Worm (Caenorhabditis elegans): ENCODE results near the gene Y49F6B.13.

Gene Y49F6B.13

ce11 chrII:3446647-3447046, 24.9 kb downstream of the Y49F6B.13 start, which contains the start of the genes C16C8.20 and gldi-6:
Gene C16C8.20, plus strand, starts transcription at chrII:3446947.
Gene gldi-6, plus strand, starts transcription at chrII:3446947.
- no peak for TF ChIP-seq nhr-10 (tag; optimal IDR thresholded peaks at IDR 0.05)
- TF ChIP-seq mbf-1 (tag; optimal IDR thresholded peaks at IDR 0.05): no peak
- TF ChIP-seq nhr-77 (tag; optimal IDR thresholded peaks at IDR 0.05): no peak
- TF ChIP-seq zag-1 (tag; optimal IDR thresholded peaks at IDR 0.05): no peak
- TF ChIP-seq nhr-11 (tag; optimal IDR thresholded peaks at IDR 0.05): no peak
- no peak for TF ChIP-seq egl-27 (tag; optimal IDR thresholded peaks at IDR 0.05)
- no peak for TF ChIP-seq nhr-129 (tag; optimal IDR thresholded peaks at IDR 0.05)
- no peak for TF ChIP-seq alr-1 (tag; optimal IDR thresholded peaks at IDR 0.05)
- no peak for TF ChIP-seq unc-39 (tag; optimal IDR thresholded peaks at IDR 0.05)
- TF ChIP-seq unc-55 (GFP tag; optimal IDR thresholded peaks at IDR 0.05): no peak

ce11 chrII:3445285-3445806, 26.2 kb downstream of the Y49F6B.13 start, which contains the start of the genes C16C8.5 and C16C8.16:
Gene C16C8.5, minus strand, starts transcription at chrII:3445385.
Gene C16C8.16, plus strand, starts transcription at chrII:3445756.
- TF ChIP-seq peb-1 (tag; optimal IDR thresholded peaks at IDR 0.05) (no peak), lin-11 (tag; optimal IDR thresholded peaks at IDR 0.05) (no peak), nhr-6 (tag; optimal IDR thresholded peaks at IDR 0.05) (no peak), zag-1 (tag; optimal IDR thresholded peaks at IDR 0.05) (no peak), nhr-129 (tag; optimal IDR thresholded peaks at IDR 0.05) (no peak), sem-4 (tag; optimal IDR thresholded peaks at IDR 0.05) (no peak), mab-5 (tag; optimal IDR thresholded peaks at IDR 0.05) (no peak), Y55F3AM.14 (GFP tag; optimal IDR thresholded peaks at IDR 0.05) (no peak), sma-9 (GFP tag; optimal IDR thresholded peaks at IDR 0.05) (no peak), sma-9 (tag; optimal IDR thresholded peaks at IDR 0.05) (no peak), crh-2 (tag; optimal IDR thresholded peaks at IDR 0.05) (no peak), C34F6.9 (tag; optimal IDR thresholded peaks at IDR 0.05) (no peak), R02D3.7 (tag; optimal IDR thresholded peaks at IDR 0.05) (no peak), mbf-1 (tag; optimal IDR thresholded peaks at IDR 0.05) (no peak), nhr-21 (tag; optimal IDR thresholded peaks at IDR 0.05) (no peak), mdl-1 (tag; optimal IDR thresholded peaks at IDR 0.05) (no peak), nhr-25 (tag; optimal IDR thresholded peaks at IDR 0.05) (no peak), blmp-1 (tag; optimal IDR thresholded peaks at IDR 0.05; ENCODE audit: insufficient read depth) (no peak)

ce11 chrII:3444280-3444679, 27.2 kb downstream of the Y49F6B.13 start, which contains the start of gene C16C8.4:
Gene C16C8.4, minus strand, starts transcription at chrII:3444380.
- TF ChIP-seq nhr-237 (tag; optimal IDR thresholded peaks at IDR 0.05) (no peak), alr-1 (tag; optimal IDR thresholded peaks at IDR 0.05) (no peak), sma-9 (GFP tag; optimal IDR thresholded peaks at IDR 0.05) (no peak), sma-9 (tag; optimal IDR thresholded peaks at IDR 0.05) (no peak), nhr-77 (tag; optimal IDR thresholded peaks at IDR 0.05) (no peak), ceh-82 (tag; optimal IDR thresholded peaks at IDR 0.05) (no peak), ZK546.5 (tag; optimal IDR thresholded peaks at IDR 0.05) (no peak), ztf-1 (GFP tag; conservative IDR thresholded peaks at IDR 0.05) (no peak), nhr-23 (tag; optimal IDR thresholded peaks at IDR 0.05) (no peak), ama-1 (optimal IDR thresholded peaks at IDR 0.05) (no peak), nhr-10 (tag; optimal IDR thresholded peaks at IDR 0.05) (no peak), nhr-6 (tag; optimal IDR thresholded peaks at IDR 0.05) (no peak), unc-39 (tag; optimal IDR thresholded peaks at IDR 0.05) (no peak), nhr-11 (tag; optimal IDR thresholded peaks at IDR 0.05) (no peak), nhr-129 (tag; optimal IDR thresholded peaks at IDR 0.05) (no peak), sem-4 (tag; optimal IDR thresholded peaks at IDR 0.05) (no peak), ceh-16 (tag; optimal IDR thresholded peaks at IDR 0.05) (no peak), snpc-4 (tag; optimal IDR thresholded peaks at IDR 0.05) (no peak), egl-27 (tag; optimal IDR thresholded peaks at IDR 0.05) (no peak), lin-13 (GFP tag; optimal IDR thresholded peaks at IDR 0.05) (no peak)

ce11 chrII:3443154-3443553, 28.3 kb downstream of the Y49F6B.13 start, which contains the start of gene C16C8.22:
Gene C16C8.22, minus strand, starts transcription at chrII:3443254.
- TF ChIP-seq unc-55 (GFP tag; optimal IDR thresholded peaks at IDR 0.05) (no peak), elt-3 (tag; optimal IDR thresholded peaks at IDR 0.05) (no peak), nhr-25 (tag; optimal IDR thresholded peaks at IDR 0.05) (no peak), mab-5 (tag; optimal IDR thresholded peaks at IDR 0.05) (no peak), nhr-6 (tag; optimal IDR thresholded peaks at IDR 0.05) (no peak), sma-3 (GFP tag; optimal IDR thresholded peaks at IDR 0.05) (no peak), F13H6.1 (tag; optimal IDR thresholded peaks at IDR 0.05) (no peak), Y55F3AM.14 (GFP tag; optimal IDR thresholded peaks at IDR 0.05) (no peak), nhr-23 (tag; optimal IDR thresholded peaks at IDR 0.05) (no peak), nhr-77 (tag; optimal IDR thresholded peaks at IDR 0.05) (no peak), ZK546.5 (tag; optimal IDR thresholded peaks at IDR 0.05) (no peak), dmd-4 (tag; optimal IDR thresholded peaks at IDR 0.05) (no peak), nhr-10 (tag; optimal IDR thresholded peaks at IDR 0.05) (no peak), mdl-1 (tag; optimal IDR thresholded peaks at IDR 0.05) (no peak), C34F6.9 (tag; optimal IDR thresholded peaks at IDR 0.05) (no peak), snpc-4 (tag; optimal IDR thresholded peaks at IDR 0.05) (no peak), nhr-129 (tag; optimal IDR thresholded peaks at IDR 0.05) (no peak), ztf-1 (GFP tag; conservative IDR thresholded peaks at IDR 0.05) (no peak), nhr-237 (tag; optimal IDR thresholded peaks at IDR 0.05) (no peak)

All from whole organism, L2 larva.